Fruit fly (Drosophila melanogaster) whole organism, prepupa: Measurements from ENCODE around the gene dao.

ENCODE experiments used
- CG15336 ChIP-seq: fragments of 200-800 bp; sonication (Bioruptor generic); IDR thresholded peaks from 2 replicates; pipeline ENCODE4 v1.3.6; 2022; ENCODE audit warnings: missing biosample characterization, missing genetic modification characterization
- CG6808 ChIP-seq: fragments of 200-800 bp; sonication (Bioruptor generic); optimal IDR thresholded peaks from 3 replicates; lab custom pipeline; 2017; ENCODE audit warnings: missing biosample characterization, missing genetic modification characterization, mild to moderate bottlenecking, moderate library complexity, missing genetic modification reagents
- CG6854 ChIP-seq: fragments of 200-800 bp; sonication (Bioruptor generic); optimal IDR thresholded peaks from 2 replicates; lab custom pipeline; 2017; ENCODE audit warnings: missing biosample characterization, mild to moderate bottlenecking, missing genetic modification characterization
- CG9139 ChIP-seq: fragments of 200-800 bp; sonication (Bioruptor generic); optimal IDR thresholded peaks from 3 replicates; lab custom pipeline; 2017; ENCODE audit warnings: missing biosample characterization, mild to moderate bottlenecking, missing genetic modification characterization
- acj6 ChIP-seq: fragments of 200-800 bp; sonication (Bioruptor generic); optimal IDR thresholded peaks from 3 replicates; lab custom pipeline; 2016; ENCODE audit warnings: missing biosample characterization, missing genetic modification characterization
- fd59A ChIP-seq: fragments of 200-800 bp; sonication (Bioruptor generic); optimal IDR thresholded peaks from 2 replicates; lab custom pipeline; 2017; ENCODE audit warnings: missing biosample characterization, mild to moderate bottlenecking, missing genetic modification characterization, missing genetic modification reagents

DNA sequence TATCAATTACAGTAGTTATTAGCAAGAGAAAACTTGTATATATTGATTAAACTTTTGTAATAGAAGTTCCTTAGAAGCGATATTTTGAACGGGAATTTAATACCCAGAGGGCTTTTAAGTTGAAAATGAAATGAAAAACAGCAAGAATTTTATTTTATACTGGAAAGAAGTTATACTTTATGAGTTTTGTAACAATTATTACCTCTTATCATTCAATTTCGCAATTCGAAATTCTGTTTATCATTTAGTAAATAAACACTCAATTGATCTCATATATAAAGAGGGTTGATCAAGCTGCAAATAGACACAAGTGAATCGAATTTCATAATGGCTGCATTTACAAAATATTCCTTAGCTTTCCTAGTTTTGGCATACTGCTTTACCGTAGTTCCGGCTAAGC is 36.0 kb downstream of the dao start, which contains the start of gene CG15263:
- TF ChIP-seq acj6 (GFP tag; lab: Kevin White, UChicago) (no peak), fd59A (no peak), CG6854 (GFP tag; lab: Kevin White, UChicago) (no peak), CG6808 (GFP tag; lab: Kevin White, UChicago) (no peak), CG15336 (no peak), CG9139 (no peak)
